Worm (Caenorhabditis elegans): ENCODE results near the gene C09G4.4.

DNA sequence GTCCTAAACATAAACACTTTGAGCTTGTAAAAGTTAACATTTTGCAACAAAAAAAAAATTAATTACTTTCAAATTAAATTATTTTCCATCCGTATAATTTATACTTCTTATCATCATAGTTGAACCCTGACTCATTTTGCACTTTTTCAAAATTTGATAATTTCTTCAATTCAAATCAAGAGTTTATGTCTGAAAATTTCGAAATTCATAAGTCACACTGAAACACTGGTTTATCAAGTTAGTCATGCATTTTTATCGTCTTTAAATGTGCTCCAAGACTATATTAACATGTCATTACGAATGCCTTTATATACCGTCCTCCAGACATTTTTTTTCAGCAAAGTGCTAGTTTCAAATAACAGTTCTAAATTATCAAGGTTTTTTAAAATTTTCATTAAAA, 26.9 kb downstream of the C09G4.4 start:
- TF ChIP-seq him-1 (tag; optimal IDR thresholded peaks at IDR 0.05) (no peak), W03F9.2 (tag; optimal IDR thresholded peaks at IDR 0.05) (no peak)
